Fruit fly (Drosophila melanogaster) whole organism, adult: Measurements from ENCODE around the gene CG31189.

Source experiments
- CG7101 ChIP-seq: fragments of 200-800 bp; sonication (Bioruptor generic); optimal IDR thresholded peaks from 2 replicates; lab custom pipeline; 2018; ENCODE audit warnings: missing biosample characterization, mild to moderate bottlenecking, missing genetic modification characterization, moderate library complexity
- Clk ChIP-seq: fragments of 200-800 bp; sonication (Bioruptor generic); optimal IDR thresholded peaks from 2 replicates; lab custom pipeline; 2017; ENCODE audit warnings: missing biosample characterization, missing genetic modification characterization
- Hr96 ChIP-seq: fragments of 200-800 bp; sonication (Bioruptor generic); optimal IDR thresholded peaks from 2 replicates; lab custom pipeline; 2016; ENCODE audit warnings: missing biosample characterization, missing genetic modification characterization
- cnc ChIP-seq, 2 experiments: fragments of >200 bp; optimal IDR thresholded peaks; 2 replicates each; lab custom pipeline; 2017
- kay ChIP-seq: fragments of 200-800 bp; sonication (Bioruptor generic); peaks from one replicate; lab custom pipeline; 2016; ENCODE audit warnings: missing biosample characterization, missing genetic modification characterization, borderline replicate concordance
- ovo ChIP-seq: fragments of 200-800 bp; sonication (Bioruptor generic); optimal IDR thresholded peaks from 2 replicates; lab custom pipeline; 2016; ENCODE audit warnings: missing biosample characterization, missing genetic modification characterization
- pad ChIP-seq: fragments of 200-800 bp; sonication (Bioruptor generic); optimal IDR thresholded peaks from 3 replicates; lab custom pipeline; 2017; ENCODE audit warnings: missing biosample characterization, missing genetic modification characterization, mild to moderate bottlenecking, moderate library complexity, missing genetic modification reagents
- toe ChIP-seq: fragments of 200-800 bp; sonication (Bioruptor generic); optimal IDR thresholded peaks from 2 replicates; lab custom pipeline; 2016; ENCODE audit warnings: missing biosample characterization, missing genetic modification characterization

DNA sequence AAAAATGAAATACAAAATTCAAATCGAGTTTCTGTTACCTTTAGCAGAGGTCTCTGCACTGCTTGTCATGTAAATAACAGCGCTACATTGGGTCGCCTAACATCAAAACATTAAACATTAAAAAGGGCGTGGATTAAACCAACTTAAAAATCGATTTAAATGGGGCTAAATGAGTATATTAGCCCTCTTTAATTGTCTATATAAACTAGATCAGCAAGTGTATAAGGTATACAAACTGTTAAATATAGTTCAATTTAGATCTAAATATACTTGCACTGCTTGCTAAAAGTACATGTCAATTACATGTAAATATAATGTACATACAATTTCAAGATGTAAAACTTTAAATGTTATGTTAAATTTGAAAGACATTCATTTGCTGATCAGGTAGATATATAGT lies 24.1 kb upstream of the CG31189 start:
- no peak for TF ChIP-seq Clk (GFP tag; lab: Kevin White, UChicago)
- no peak for TF ChIP-seq cnc (optimal IDR thresholded peaks at IDR 0.05; lab: Kevin White, UChicago)
- no peak for TF ChIP-seq Hr96 (GFP tag; lab: Kevin White, UChicago)
- TF ChIP-seq toe (GFP tag; lab: Kevin White, UChicago) = no peak
- no peak for TF ChIP-seq ovo
- TF ChIP-seq pad (GFP tag; lab: Kevin White, UChicago) = no peak
- peak; percentile 17 for TF ChIP-seq kay
- no peak for TF ChIP-seq CG7101 (tag; lab: Kevin White, UChicago)
